Fruit fly (Drosophila melanogaster) whole organism, wandering third instar larva: ENCODE measurements around the gene CG42594.
A peak's percentile ranks its signal among the peaks of the same experiment; 100 is the strongest.

ENCODE experiments used
- Abd-B ChIP-seq: fragments of >200 bp; optimal IDR thresholded peaks from 2 replicates; lab custom pipeline; 2017; ENCODE audit warnings: missing biosample characterization, missing genetic modification characterization
- CG32264 ChIP-seq: fragments of 200-800 bp; sonication (Bioruptor generic); optimal IDR thresholded peaks from 2 replicates; lab custom pipeline; 2016; ENCODE audit warnings: missing biosample characterization, missing genetic modification characterization
- CG9705 ChIP-seq: fragments of 200-800 bp; sonication (Bioruptor generic); optimal IDR thresholded peaks from 2 replicates; lab custom pipeline; 2018; ENCODE audit warnings: missing biosample characterization, mild to moderate bottlenecking, missing genetic modification characterization
- CrebA ChIP-seq: fragments of 200-800 bp; sonication (Bioruptor generic); optimal IDR thresholded peaks from 2 replicates; lab custom pipeline; 2016; ENCODE audit warnings: missing biosample characterization, mild to moderate bottlenecking, missing genetic modification characterization, borderline replicate concordance
- Dfd ChIP-seq: fragments of >200 bp; optimal IDR thresholded peaks from 2 replicates; lab custom pipeline; 2017; ENCODE audit warnings: missing biosample characterization, missing genetic modification characterization
- Dif ChIP-seq: fragments of 200-275, 200-300 bp; sonication (Bioruptor generic); optimal IDR thresholded peaks from 2 replicates; lab custom pipeline; 2018; ENCODE audit warnings: missing biosample characterization, missing genetic modification characterization; ENCODE audit not compliant: partially characterized antibody
- GATAd ChIP-seq: sonication (Bioruptor generic); optimal IDR thresholded peaks from 2 replicates; lab custom pipeline; 2016; ENCODE audit warnings: missing biosample characterization, missing genetic modification characterization
- HLH106 ChIP-seq: fragments of 200-800 bp; optimal IDR thresholded peaks from 3 replicates; lab custom pipeline; 2019; ENCODE audit warnings: missing biosample characterization, mild to moderate bottlenecking, missing genetic modification characterization, moderate library complexity
- Hnf4 ChIP-seq: fragments of 200-800 bp; sonication (Bioruptor generic); optimal IDR thresholded peaks from 2 replicates; lab custom pipeline; 2016; ENCODE audit warnings: missing biosample characterization, mild to moderate bottlenecking, missing genetic modification characterization
- Hr78 ChIP-seq: fragments of >200 bp; optimal IDR thresholded peaks from 2 replicates; lab custom pipeline; 2017; ENCODE audit warnings: missing biosample characterization, missing genetic modification characterization
- Hr83 ChIP-seq: fragments of 200-300 bp; sonication (Bioruptor generic); optimal IDR thresholded peaks from 2 replicates; lab custom pipeline; 2016; ENCODE audit warnings: missing biosample characterization, mild to moderate bottlenecking, missing genetic modification characterization, moderate library complexity; ENCODE audit not compliant: poor library complexity, severe bottlenecking
- Jra ChIP-seq: sonication (Bioruptor generic); optimal IDR thresholded peaks from 2 replicates; lab custom pipeline; 2016; ENCODE audit warnings: missing biosample characterization, missing genetic modification characterization
- Mio ChIP-seq: sonication (Bioruptor generic); optimal IDR thresholded peaks from 2 replicates; lab custom pipeline; 2016; ENCODE audit warnings: missing biosample characterization, missing genetic modification characterization
- Myc ChIP-seq: fragments of >200 bp; optimal IDR thresholded peaks from 2 replicates; lab custom pipeline; 2017
- N ChIP-seq: fragments of >200 bp; optimal IDR thresholded peaks from 2 replicates; lab custom pipeline; 2018; ENCODE audit warnings: missing biosample characterization, missing external identifiers, missing genetic modification characterization
- OdsH ChIP-seq: fragments of 200-800 bp; sonication (Bioruptor generic); optimal IDR thresholded peaks from 2 replicates; lab custom pipeline; 2016; ENCODE audit warnings: missing biosample characterization, mild to moderate bottlenecking, missing genetic modification characterization
- Rel ChIP-seq, 2 experiments: fragments of 200-800 bp; sonication (Bioruptor generic) in 1 of 2; optimal IDR thresholded peaks; 2 replicates in 1 of 2; 3 replicates in 1 of 2; lab custom pipeline; 2016 to 2019; ENCODE audit warnings: mild to moderate bottlenecking in 2 of 2, missing biosample characterization in 2 of 2, missing genetic modification characterization in 2 of 2, moderate library complexity in 1 of 2
- Sp1 ChIP-seq: fragments of 200-800 bp; sonication (Bioruptor generic); optimal IDR thresholded peaks from 3 replicates; lab custom pipeline; 2019; ENCODE audit warnings: missing biosample characterization, mild to moderate bottlenecking, missing genetic modification characterization, moderate library complexity
- Vsx2 ChIP-seq: fragments of 200-300, 225-300 bp; sonication (Bioruptor generic); optimal IDR thresholded peaks from 2 replicates; lab custom pipeline; 2018; ENCODE audit warnings: missing biosample characterization, missing genetic modification characterization; ENCODE audit not compliant: partially characterized antibody
- br ChIP-seq: fragments of 200-800 bp; sonication (Bioruptor generic); optimal IDR thresholded peaks from 2 replicates; lab custom pipeline; 2016; ENCODE audit warnings: missing biosample characterization, missing genetic modification characterization
- brk ChIP-seq: fragments of 200-800 bp; sonication (Bioruptor generic); optimal IDR thresholded peaks from 2 replicates; lab custom pipeline; 2016; ENCODE audit warnings: missing biosample characterization, mild to moderate bottlenecking, missing genetic modification characterization
- dl ChIP-seq, 2 experiments: fragments of 175-275, 200-275 bp in 1 of 2; fragments of 200-275 bp in 1 of 2; sonication (Bioruptor generic); optimal IDR thresholded peaks; lab custom pipeline; 2018; ENCODE audit warnings: mild to moderate bottlenecking in 2 of 2, missing biosample characterization in 2 of 2, missing genetic modification characterization in 2 of 2, moderate library complexity in 2 of 2; ENCODE audit not compliant: partially characterized antibody in 2 of 2, insufficient read depth in 1 of 2
- dmrt93B ChIP-seq: fragments of 200-800 bp; sonication (Bioruptor generic); optimal IDR thresholded peaks from 2 replicates; lab custom pipeline; 2018; ENCODE audit warnings: missing biosample characterization, mild to moderate bottlenecking, missing genetic modification characterization
- dsf ChIP-seq: sonication (Bioruptor generic); optimal IDR thresholded peaks from 2 replicates; lab custom pipeline; 2016; ENCODE audit warnings: missing biosample characterization, missing genetic modification characterization, borderline replicate concordance
- ey ChIP-seq: fragments of 200-800 bp; sonication (Bioruptor generic); optimal IDR thresholded peaks from 2 replicates; lab custom pipeline; 2016; ENCODE audit warnings: missing biosample characterization, missing genetic modification characterization
- foxo ChIP-seq, 2 experiments: fragments of 200-800 bp; sonication (Bioruptor generic); optimal IDR thresholded peaks; 2 replicates in 1 of 2; 3 replicates in 1 of 2; lab custom pipeline; 2016 to 2017; ENCODE audit warnings: missing biosample characterization in 2 of 2, missing genetic modification characterization in 2 of 2
- fru ChIP-seq: fragments of 200-800 bp; sonication (Bioruptor generic); optimal IDR thresholded peaks from 3 replicates; lab custom pipeline; 2016; ENCODE audit warnings: missing biosample characterization, mild to moderate bottlenecking, missing genetic modification characterization
- h ChIP-seq: fragments of 200-800 bp; sonication (Bioruptor generic); optimal IDR thresholded peaks from 3 replicates; lab custom pipeline; 2016; ENCODE audit warnings: missing biosample characterization, mild to moderate bottlenecking, missing genetic modification characterization
- jim ChIP-seq: fragments of 175-275, 200-325 bp; sonication (Bioruptor generic); optimal IDR thresholded peaks from 2 replicates; lab custom pipeline; 2016; ENCODE audit warnings: missing biosample characterization, mild to moderate bottlenecking, missing genetic modification characterization
- lola ChIP-seq: fragments of >200 bp; optimal IDR thresholded peaks from 2 replicates; lab custom pipeline; 2017; ENCODE audit warnings: missing biosample characterization, missing genetic modification characterization
- pan ChIP-seq: fragments of >200 bp; optimal IDR thresholded peaks from 2 replicates; lab custom pipeline; 2017
- psq ChIP-seq: fragments of 200-800 bp; sonication (Bioruptor generic); optimal IDR thresholded peaks from 3 replicates; lab custom pipeline; 2017; ENCODE audit warnings: missing biosample characterization, mild to moderate bottlenecking, missing genetic modification characterization, moderate library complexity
- rgr ChIP-seq: fragments of 200-800 bp; sonication (Bioruptor generic); optimal IDR thresholded peaks from 3 replicates; lab custom pipeline; 2016; ENCODE audit warnings: missing biosample characterization, mild to moderate bottlenecking, missing genetic modification characterization
- sage ChIP-seq: fragments of 200-800 bp; sonication (Bioruptor generic); optimal IDR thresholded peaks from 2 replicates; lab custom pipeline; 2016; ENCODE audit warnings: missing biosample characterization, mild to moderate bottlenecking, missing genetic modification characterization
- sv ChIP-seq: fragments of 200-800 bp; sonication (Bioruptor generic); optimal IDR thresholded peaks from 3 replicates; lab custom pipeline; 2016; ENCODE audit warnings: missing biosample characterization, missing genetic modification characterization
- tai ChIP-seq: sonication (Bioruptor generic); optimal IDR thresholded peaks from 2 replicates; lab custom pipeline; 2016; ENCODE audit warnings: missing biosample characterization, missing genetic modification characterization
- usp ChIP-seq: fragments of >200 bp; optimal IDR thresholded peaks from 2 replicates; lab custom pipeline; 2017; ENCODE audit warnings: missing biosample characterization, missing genetic modification characterization
- woc ChIP-seq: sonication (Bioruptor generic); optimal IDR thresholded peaks from 2 replicates; lab custom pipeline; 2016; ENCODE audit warnings: missing biosample characterization, mild to moderate bottlenecking, missing genetic modification characterization

CG42594 gene

DNA sequence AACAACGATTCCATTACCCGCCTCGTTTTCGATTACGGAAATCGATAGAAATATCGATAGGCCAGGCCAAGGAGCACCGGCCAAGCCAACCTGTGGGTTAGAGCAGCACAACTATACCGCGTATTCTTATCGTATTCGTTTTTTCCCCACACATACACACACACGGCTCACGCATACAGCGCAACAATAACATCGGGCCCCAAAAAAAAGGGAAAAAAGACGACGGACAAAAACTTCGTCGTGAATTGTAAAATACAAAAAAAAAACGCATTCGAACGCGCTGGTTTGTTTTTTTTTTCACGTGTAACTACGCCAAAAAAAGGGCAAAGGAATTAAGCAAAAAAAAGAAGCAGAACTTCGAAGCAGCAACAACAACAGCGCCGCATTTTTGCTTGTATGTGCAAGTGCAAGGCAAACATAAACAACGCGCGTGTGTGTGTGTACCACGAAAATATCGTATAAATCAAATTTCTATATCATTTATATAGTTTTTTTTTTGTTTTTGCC lies 68.3 kb downstream of the CG42594 start, which contains the start of gene CG32772:
TSS of gene CG32772 (plus strand) at position 177 of the 507 bp plus-strand sequence.
- peak; percentile 67 for TF ChIP-seq dmrt93B (GFP tag; lab: Kevin White, UChicago)
- peak; percentile 98 for TF ChIP-seq CrebA (GFP tag; lab: Kevin White, UChicago)
- TF ChIP-seq brk = no peak
- peak; percentile 74 for TF ChIP-seq CG32264 (GFP tag; lab: Kevin White, UChicago)
- peak; percentile 98 for TF ChIP-seq Sp1
- no peak for TF ChIP-seq Dif (GFP tag; lab: Kevin White, UChicago)
- peak; percentile 2 for TF ChIP-seq Mio (GFP tag; lab: Kevin White, UChicago)
- TF ChIP-seq foxo (GFP tag; optimal IDR thresholded peaks at IDR 0.05; lab: Kevin White, UChicago) = peak; percentile 32 to 86
- peak; percentile 77 for TF ChIP-seq Hnf4 (GFP tag; lab: Kevin White, UChicago)
- TF ChIP-seq rgr (GFP tag; lab: Kevin White, UChicago) = peak; percentile 54
- TF ChIP-seq Dfd (GFP tag; lab: Kevin White, UChicago) = no peak
- TF ChIP-seq N (GFP tag; lab: Kevin White, UChicago) = peak; percentile 27
- TF ChIP-seq CG9705 (GFP tag; lab: Kevin White, UChicago) = peak; percentile 80
- peak; percentile 99 for TF ChIP-seq jim (GFP tag; lab: Kevin White, UChicago)
- TF ChIP-seq sv (GFP tag; lab: Kevin White, UChicago) = no peak
- TF ChIP-seq pan = no peak
- no peak for TF ChIP-seq OdsH (GFP tag; lab: Kevin White, UChicago)
- TF ChIP-seq lola (GFP tag; lab: Kevin White, UChicago) = no peak
- TF ChIP-seq h (GFP tag; lab: Kevin White, UChicago) = peak; percentile 61
- peak; percentile 59 for TF ChIP-seq HLH106 (tag; lab: Kevin White, UChicago)
- peak; percentile 40 for TF ChIP-seq Jra (GFP tag; lab: Kevin White, UChicago)
- TF ChIP-seq sage (GFP tag; lab: Kevin White, UChicago) = peak; percentile 79
- TF ChIP-seq woc (GFP tag; lab: Kevin White, UChicago) = peak; percentile 0
- peak; percentile 80 for TF ChIP-seq br (GFP tag; lab: Kevin White, UChicago)
- no peak for TF ChIP-seq ey (GFP tag; lab: Kevin White, UChicago)
- TF ChIP-seq psq (GFP tag; lab: Kevin White, UChicago) = peak; percentile 61
- no peak for TF ChIP-seq Myc (lab: Kevin White, UChicago)
- peak; percentile 93 for TF ChIP-seq Rel (GFP tag; optimal IDR thresholded peaks at IDR 0.05; lab: Kevin White, UChicago)
- TF ChIP-seq Rel (tag; optimal IDR thresholded peaks at IDR 0.05; lab: Kevin White, UChicago) = peak; percentile 79
- peak; percentile 85 for TF ChIP-seq fru (GFP tag; lab: Kevin White, UChicago)
- no peak for TF ChIP-seq Vsx2 (GFP tag; lab: Kevin White, UChicago)

DNA sequence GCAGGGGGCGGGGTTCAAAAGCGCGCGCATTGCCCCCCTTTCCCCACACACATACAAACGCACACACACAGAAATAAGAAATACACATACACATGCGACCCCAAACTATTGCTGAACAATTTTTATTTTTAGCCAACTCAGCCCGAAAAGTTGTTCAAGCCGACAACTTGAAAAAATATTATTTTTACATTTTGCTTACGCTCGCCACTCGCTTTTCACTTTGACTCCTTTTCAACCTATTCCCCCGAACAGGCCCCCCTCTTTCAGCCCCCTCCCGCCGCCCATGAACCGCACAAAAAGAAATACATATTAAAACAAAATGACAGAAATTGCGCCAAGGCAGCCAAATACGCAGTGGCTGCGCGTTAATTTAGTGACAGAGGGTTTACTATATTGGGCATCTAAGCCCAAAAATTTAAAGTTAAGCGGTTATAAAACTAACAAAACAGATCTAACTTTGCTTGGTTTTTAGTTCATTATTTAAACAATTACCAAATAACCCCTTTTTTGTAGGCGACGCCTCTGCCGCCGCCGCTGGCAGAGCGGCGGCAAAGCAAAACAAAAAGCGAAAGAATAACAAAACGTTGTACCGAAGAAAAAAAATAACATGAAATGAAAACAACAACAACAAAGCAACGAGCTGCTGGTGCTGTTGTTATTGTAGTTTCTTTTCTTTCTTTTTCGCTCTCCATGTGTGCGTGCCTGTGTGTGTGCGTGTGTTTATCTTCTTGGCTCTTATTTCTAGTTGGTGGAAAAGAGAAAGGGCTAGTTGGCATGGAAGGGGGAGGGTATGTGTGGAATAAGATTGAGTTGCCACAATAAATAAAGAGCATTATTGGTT lies 69.5 kb downstream of the CG42594 start:
- TF ChIP-seq rgr (GFP tag; lab: Kevin White, UChicago) (peak; percentile 100), fru (GFP tag; lab: Kevin White, UChicago) (peak; percentile 100), Hr78 (GFP tag; lab: Kevin White, UChicago) (no peak), Sp1 (peak; percentile 100), Jra (GFP tag; lab: Kevin White, UChicago) (peak; percentile 99), dsf (GFP tag; lab: Kevin White, UChicago) (peak; percentile 99), pan (no peak), HLH106 (tag; lab: Kevin White, UChicago) (peak; percentile 100), Abd-B (no peak), GATAd (GFP tag; lab: Kevin White, UChicago) (peak; percentile 99), woc (GFP tag; lab: Kevin White, UChicago) (peak; percentile 99), Rel (GFP tag; optimal IDR thresholded peaks at IDR 0.05; lab: Kevin White, UChicago) (peak; percentile 100), Rel (tag; optimal IDR thresholded peaks at IDR 0.05; lab: Kevin White, UChicago) (peak; percentile 98), dl (GFP tag; optimal IDR thresholded peaks at IDR 0.05; lab: Kevin White, UChicago; ENCODE audit: insufficient read depth in 1 of 2, partially characterized antibody in 2 of 2) (no peak), lola (GFP tag; lab: Kevin White, UChicago) (no peak), jim (GFP tag; lab: Kevin White, UChicago) (peak; percentile 97), usp (peak; percentile 49), Myc (lab: Kevin White, UChicago) (no peak), Dfd (GFP tag; lab: Kevin White, UChicago) (peak; percentile 95), psq (GFP tag; lab: Kevin White, UChicago) (peak; percentile 100), OdsH (GFP tag; lab: Kevin White, UChicago) (peak; percentile 100), CG9705 (GFP tag; lab: Kevin White, UChicago) (peak; percentile 100), sv (GFP tag; lab: Kevin White, UChicago) (peak; percentile 99), N (GFP tag; lab: Kevin White, UChicago) (no peak), CrebA (GFP tag; lab: Kevin White, UChicago) (peak; percentile 98), brk (peak; percentile 98), ey (GFP tag; lab: Kevin White, UChicago) (peak; percentile 100), Hr83 (GFP tag; lab: Kevin White, UChicago) (peak; percentile 98), Vsx2 (GFP tag; lab: Kevin White, UChicago) (no peak), br (GFP tag; lab: Kevin White, UChicago) (peak; percentile 100), Dif (GFP tag; lab: Kevin White, UChicago) (no peak), Mio (GFP tag; lab: Kevin White, UChicago) (peak; percentile 98), Hnf4 (GFP tag; lab: Kevin White, UChicago) (peak; percentile 100), tai (GFP tag; lab: Kevin White, UChicago) (peak; percentile 99), h (GFP tag; lab: Kevin White, UChicago) (peak; percentile 100), dmrt93B (GFP tag; lab: Kevin White, UChicago) (peak; percentile 100), CG32264 (GFP tag; lab: Kevin White, UChicago) (peak; percentile 100), sage (GFP tag; lab: Kevin White, UChicago) (peak; percentile 99), foxo (GFP tag; optimal IDR thresholded peaks at IDR 0.05; lab: Kevin White, UChicago) (peak; percentile 99 to 100)
